Fruit fly (Drosophila melanogaster) ovary, adult (tissue): ENCODE measurements around the gene pdgy.

Source experiments
- CG17801 ChIP-seq: fragments of 200-800 bp; optimal IDR thresholded peaks from 2 replicates; lab custom pipeline; 2019; ENCODE audit warnings: missing biosample characterization, mild to moderate bottlenecking, missing genetic modification characterization, moderate library complexity; ENCODE audit not compliant: partially characterized antibody

pdgy gene

DNA sequence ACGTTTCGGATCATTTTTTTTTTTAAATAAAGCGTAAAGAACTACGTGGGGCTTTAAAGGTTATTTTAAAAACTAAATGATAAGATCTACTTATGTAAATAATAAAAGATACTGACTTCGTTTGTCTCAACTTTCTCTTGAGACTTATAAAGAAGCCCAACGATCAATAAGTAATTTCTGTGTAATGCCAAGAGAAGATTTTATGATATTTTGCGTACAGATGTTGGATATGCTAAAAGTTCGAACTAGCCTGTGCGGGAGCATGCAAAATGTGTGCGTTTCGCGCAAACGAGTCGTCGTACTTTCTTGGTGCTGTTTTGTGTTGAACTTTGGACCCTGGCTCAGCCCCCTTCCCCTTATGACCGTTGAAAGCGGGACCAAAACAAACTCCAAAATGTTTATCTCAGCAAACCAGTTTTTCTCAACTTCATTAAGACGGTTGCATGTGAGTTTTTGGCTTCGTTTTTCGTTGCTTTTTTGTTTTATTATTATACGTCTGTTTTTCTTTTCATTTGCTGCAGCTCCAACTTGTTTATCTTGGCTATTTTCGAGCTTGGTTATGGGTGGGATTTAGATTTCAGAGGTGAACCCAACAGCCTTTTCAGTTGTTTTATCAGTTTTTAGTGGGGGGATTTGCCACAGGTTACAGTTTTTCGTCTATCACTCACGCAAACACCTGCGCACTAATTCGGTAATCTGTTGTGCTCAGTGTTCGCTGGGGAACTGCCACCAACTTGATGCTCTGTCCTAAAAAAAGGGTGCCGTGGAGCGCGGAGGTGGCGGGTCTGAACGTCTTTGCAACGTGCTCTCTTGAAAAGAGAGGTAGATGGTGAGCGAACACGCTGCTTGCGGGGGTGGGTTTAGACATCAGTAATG lies at the start of gene pdgy:
pdgy (minus strand) TSS at position 688 of the 876 bp plus-strand sequence.
- TF ChIP-seq CG17801: peak; percentile 96

dm6 chrX:14960856-14961255 lies 7.5 kb upstream of the pdgy start:
- TF ChIP-seq CG17801: no peak

DNA sequence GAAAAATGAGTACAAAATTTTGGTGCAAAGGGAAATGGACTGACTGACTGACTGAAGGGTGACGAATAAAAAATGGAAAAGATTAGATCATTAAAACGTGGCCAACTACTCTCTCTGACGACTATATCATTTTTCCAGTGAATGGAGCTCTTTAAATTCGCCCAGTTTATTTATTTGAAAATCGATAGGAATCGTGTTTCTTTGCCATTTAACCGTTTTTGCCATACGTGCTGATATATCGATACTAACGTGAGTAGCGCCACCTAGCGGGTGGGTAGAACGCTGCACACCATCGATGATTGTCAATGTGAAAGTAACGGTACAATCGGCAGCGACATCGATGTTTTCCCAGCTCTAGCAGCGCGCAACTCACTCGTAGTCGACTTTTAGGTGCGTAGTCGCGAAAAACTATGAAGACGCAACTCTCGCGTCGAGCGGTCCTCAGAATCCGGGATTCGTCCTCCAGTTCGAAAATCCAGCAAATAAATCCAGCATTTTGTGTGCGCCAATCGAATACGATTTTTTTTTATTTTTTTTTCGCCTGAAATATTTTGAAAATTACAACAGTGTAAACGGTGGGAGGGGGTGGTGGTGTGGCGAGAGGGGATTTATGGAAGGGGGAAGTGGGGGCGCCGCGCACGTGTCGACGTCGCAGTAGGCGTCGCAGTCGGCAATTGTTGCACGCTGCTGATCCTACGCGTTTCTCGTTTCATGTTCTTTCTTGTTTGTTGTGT lies 1.9 kb upstream of the pdgy start, which contains the start of the genes CG9030 and eag:
CG9030 (minus strand) TSS at position 51 of the 734 bp plus-strand sequence.
eag (plus strand) TSS at position 428 of the 734 bp plus-strand sequence.
- TF ChIP-seq CG17801: no peak

- peak; percentile 48 for TF ChIP-seq CG17801
Measured at dm6 chrX:14953896-14954295, 564 bp upstream of the pdgy start.

DNA sequence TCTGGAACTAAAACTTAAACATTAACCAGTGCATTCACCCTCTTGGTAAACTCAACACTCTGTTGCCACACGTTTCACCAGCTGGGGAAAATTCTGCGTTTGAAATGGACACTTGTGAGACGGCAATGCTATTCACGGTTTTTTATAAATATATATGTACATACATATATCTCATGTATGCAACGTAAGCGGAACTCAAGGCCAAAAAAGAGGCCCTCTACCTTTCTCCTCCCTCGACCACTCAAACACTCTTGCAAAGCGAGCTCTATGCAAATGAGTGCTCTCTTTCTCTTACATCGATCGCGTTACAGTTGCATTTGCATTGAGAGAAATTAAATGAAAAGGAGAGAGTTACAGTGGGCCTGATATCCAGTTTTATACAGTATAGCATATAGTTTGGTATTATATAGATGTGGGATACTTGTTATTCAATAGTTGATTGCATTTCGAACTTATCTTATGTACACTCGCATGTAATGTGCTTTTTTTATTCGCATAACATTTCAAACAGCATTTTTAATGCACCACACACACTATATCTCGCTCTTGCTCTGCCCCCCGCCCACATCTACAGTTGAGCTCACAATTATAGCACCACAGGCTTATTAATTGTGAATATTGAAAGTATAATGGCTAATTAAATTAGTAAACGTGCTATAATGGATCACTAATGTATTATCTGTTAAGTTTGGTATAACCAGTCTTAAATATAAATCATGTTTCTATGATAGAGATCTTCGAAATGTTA lies 1.1 kb downstream of the pdgy start:
- peak; percentile 50 for TF ChIP-seq CG17801

DNA sequence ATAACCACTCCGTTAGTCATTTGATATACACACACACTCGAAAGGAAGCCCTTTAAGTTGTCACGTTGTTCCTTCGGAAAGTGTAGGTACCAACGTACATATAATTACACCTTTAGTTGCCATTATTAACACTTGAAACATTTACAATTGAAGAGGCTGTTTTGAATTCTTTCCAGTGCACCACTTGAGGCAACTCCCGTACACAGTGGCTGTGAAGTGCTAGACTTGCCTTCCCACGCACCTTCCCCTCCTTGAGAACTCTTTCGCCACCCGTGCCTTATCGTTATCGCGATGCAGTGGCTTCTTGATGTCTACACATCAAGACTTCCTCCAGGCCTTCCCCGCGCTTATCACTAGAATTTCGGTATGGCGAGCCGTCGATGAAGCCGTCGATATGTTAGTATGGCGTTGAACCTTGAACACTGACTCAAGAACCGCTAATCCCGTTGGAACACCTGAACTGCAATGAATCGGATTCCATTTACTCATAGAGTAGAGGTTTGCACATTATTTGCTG lies 1.9 kb downstream of the pdgy start:
- TF ChIP-seq CG17801: no peak

DNA sequence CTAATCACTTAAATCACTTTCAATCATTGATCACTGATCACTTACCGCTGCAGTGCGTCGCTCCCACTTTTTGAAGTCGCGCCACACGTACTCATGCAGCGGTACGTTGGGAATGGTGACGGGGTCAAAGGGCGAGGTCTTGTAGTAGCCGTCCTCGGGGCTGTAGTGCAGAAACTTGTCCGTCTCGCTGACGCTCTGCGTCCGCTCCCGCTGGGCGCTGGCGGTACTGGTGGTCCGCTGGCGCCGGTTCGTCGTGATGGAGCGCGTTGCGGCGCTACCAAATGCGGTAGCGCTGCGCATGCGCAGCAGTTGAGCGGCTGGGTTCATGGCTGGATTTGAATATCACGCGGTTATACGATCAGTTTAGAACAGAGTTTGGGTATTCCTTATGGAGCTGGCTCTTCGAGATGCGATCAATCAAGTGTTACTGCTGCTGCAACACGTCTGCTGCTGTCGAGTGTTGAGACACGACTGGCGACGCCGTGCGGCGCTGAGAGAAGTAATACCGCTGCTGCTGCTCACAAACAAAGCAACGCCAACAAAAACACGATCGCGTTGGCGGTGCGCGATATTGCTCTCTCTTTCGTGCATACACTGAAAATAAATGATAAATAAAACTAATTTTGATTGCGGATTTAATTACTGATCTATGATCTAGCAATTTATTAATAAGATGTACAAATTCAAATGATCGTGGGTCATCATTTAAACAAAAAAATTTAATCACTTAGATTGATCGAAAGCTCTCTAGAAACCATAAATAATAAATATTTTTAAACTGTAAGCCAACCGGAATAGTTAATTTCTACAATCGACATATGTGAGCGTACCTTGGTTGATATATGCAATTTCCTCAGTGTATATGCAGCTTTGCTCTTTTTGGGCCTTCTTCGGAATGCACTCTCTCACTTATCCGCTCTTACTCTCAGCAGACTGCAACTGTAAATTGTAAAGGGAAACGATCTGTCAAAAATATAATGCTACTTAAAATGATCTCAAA lies 2.8 kb downstream of the pdgy start:
- TF ChIP-seq CG17801: peak; percentile 99

DNA sequence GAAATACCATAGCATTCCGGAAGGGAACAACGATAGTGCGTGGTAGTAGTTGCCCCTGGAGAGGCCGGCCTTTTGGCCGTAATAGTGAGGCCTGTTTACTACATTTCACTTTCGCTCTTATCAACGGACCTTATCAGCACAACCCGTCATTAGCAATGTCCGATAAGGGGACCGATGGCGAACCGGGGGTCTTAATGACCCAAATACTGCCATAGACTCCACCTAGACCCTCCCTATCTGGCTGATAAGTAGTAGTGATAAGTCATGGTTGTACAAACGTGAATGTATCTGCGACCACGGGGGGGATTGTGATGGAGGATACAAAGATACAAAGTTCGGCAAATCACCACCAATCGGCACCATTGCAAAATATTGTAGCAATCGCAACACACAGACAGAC lies 4.1 kb downstream of the pdgy start:
- TF ChIP-seq CG17801: no peak

- peak; percentile 95 for TF ChIP-seq CG17801
Measured at dm6 chrX:14947399-14947798, 5.9 kb downstream of the pdgy start.

dm6 chrX:14946522-14946921 lies 6.8 kb downstream of the pdgy start:
- no peak for TF ChIP-seq CG17801

- TF ChIP-seq CG17801: no peak
Measured at dm6 chrX:14936250-14936649, 17.1 kb downstream of the pdgy start.

- TF ChIP-seq CG17801: no peak
Measured at dm6 chrX:14931296-14931695, 22.0 kb downstream of the pdgy start.

- no peak for TF ChIP-seq CG17801
Measured at dm6 chrX:14929813-14930212, 23.5 kb downstream of the pdgy start.

DNA sequence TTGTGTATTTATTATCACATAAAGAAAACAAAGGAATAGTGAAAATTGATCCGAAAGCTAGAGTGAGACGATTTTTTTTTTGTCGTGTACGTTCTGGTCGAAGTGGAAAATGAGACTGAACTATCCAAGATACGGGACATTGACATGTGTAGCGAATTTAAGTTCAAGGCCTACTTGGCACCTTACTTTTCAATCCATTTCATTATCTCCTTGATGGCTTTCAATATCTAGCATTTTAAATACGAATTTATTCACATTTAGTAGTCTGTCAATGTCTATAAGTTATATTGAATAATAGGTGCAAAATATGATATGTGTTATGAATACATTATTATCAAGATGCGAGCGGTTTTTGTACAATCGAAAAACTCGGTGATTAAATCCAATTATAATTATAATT lies 24.5 kb downstream of the pdgy start, which contains the start of gene CG32591:
CG32591 (minus strand) TSS at position 101 of the 400 bp plus-strand sequence.
- TF ChIP-seq CG17801: no peak
